Worm (Caenorhabditis elegans) whole organism, L4 larva: ENCODE results near the gene str-145.

ENCODE experiments used
- Y105C5A.15 ChIP-seq: fragments of 200-800 bp; sonication (Bioruptor generic); IDR thresholded peaks from 2 replicates; pipeline ENCODE4 v1.3.6; 2022; ENCODE audit warnings: missing genetic modification characterization, missing compliant biosample characterization
- hlh-11 ChIP-seq: fragments of 200-800 bp; sonication (Bioruptor generic); optimal IDR thresholded peaks from 2 replicates; lab custom pipeline; 2018; ENCODE audit warnings: mild to moderate bottlenecking, missing genetic modification characterization, missing compliant biosample characterization
- hmg-1.1 ChIP-seq: fragments of 200-800 bp; sonication (Bioruptor generic); IDR thresholded peaks from 2 replicates; pipeline ENCODE4 v1.3.6; 2022; ENCODE audit warnings: missing genetic modification reagents, missing genetic modification characterization, missing compliant biosample characterization
- lin-15B ChIP-seq: fragments of 150-350 bp; sonication (generic microtip); optimal IDR thresholded peaks from 3 replicates; lab custom pipeline; 2014; ENCODE audit warnings: missing biosample characterization, missing genetic modification characterization
- lin-39 ChIP-seq: fragments of 150-350 bp; optimal IDR thresholded peaks from 2 replicates; lab custom pipeline; 2014; ENCODE audit warnings: missing biosample characterization, missing genetic modification reagents, missing genetic modification characterization
- mdl-1 ChIP-seq, 2 experiments: fragments of 150-350 bp in 1 of 2; sonication (generic microtip) in 1 of 2; optimal IDR thresholded peaks; 2 replicates each; lab custom pipeline; 2014 to 2017; ENCODE audit warnings: missing biosample characterization in 2 of 2, missing genetic modification characterization in 2 of 2
- nhr-41 ChIP-seq: fragments of 200-800 bp; sonication (Bioruptor generic); IDR thresholded peaks from 2 replicates; pipeline ENCODE4 v1.3.6; 2022; ENCODE audit warnings: missing genetic modification reagents, missing genetic modification characterization, missing compliant biosample characterization
- unc-62 ChIP-seq, 3 experiments: fragments of 150-350 bp in 1 of 3; sonication (generic microtip); optimal IDR thresholded peaks in 2 of 3; peaks in 1 of 3; 1 replicate in 1 of 3; 2 replicates in 2 of 3; lab custom pipeline; 2014 to 2017; ENCODE audit warnings: missing biosample characterization in 3 of 3, missing genetic modification characterization in 3 of 3, missing genetic modification reagents in 3 of 3, missing genotype in 1 of 3
- zag-1 ChIP-seq: fragments of 150-350 bp; optimal IDR thresholded peaks from 2 replicates; lab custom pipeline; 2014; ENCODE audit warnings: missing biosample characterization, missing genetic modification characterization

- TF ChIP-seq lin-39: no peak
- no peak for TF ChIP-seq hmg-1.1 (GFP tag; lab: Robert Waterston, UW)
- TF ChIP-seq nhr-41 (GFP tag; lab: Robert Waterston, UW): no peak
- no peak for TF ChIP-seq zag-1 (tag; lab: Kevin White, UChicago)
- no peak for TF ChIP-seq mdl-1 (tag; optimal IDR thresholded peaks at IDR 0.05; lab: Kevin White, UChicago)
- TF ChIP-seq unc-62 (GFP tag; optimal IDR thresholded peaks at IDR 0.05 in 1 of 2; lab: Kevin White, UChicago): no peak
- no peak for TF ChIP-seq unc-62 (tag; optimal IDR thresholded peaks at IDR 0.05; lab: Kevin White, UChicago)
- TF ChIP-seq hlh-11 (tag; lab: Kevin White, UChicago): no peak
- TF ChIP-seq lin-15B (tag; lab: Kevin White, UChicago): no peak
- TF ChIP-seq Y105C5A.15 (GFP tag; lab: Robert Waterston, UW): no peak
Observed at ce11 chrV:8099306-8099705, 1.2 kb upstream of the str-145 start, which contains the start of gene sdz-23.
